In genomic region chrX:4322847-4323455, ce11 we compare ENCODE assay signal across 5 worm cellular contexts.
TF ChIP-seq lines count a peak whose summit lies in the region.

No protein-coding gene starts in this region.

TF ChIP-seq in whole organism, L1 larva, 84 proteins besides CTCF, POLR2A, EP300 and RAD21:
- TF ChIP-seq lin-14 (GFP tag; optimal IDR thresholded peaks at IDR 0.05; lab: Kevin White, UChicago): peak; percentile 54
- TF ChIP-seq ztf-11 (tag; optimal IDR thresholded peaks at IDR 0.05; lab: Kevin White, UChicago): no peak
- peak; percentile 64 for TF ChIP-seq fkh-10 (GFP tag; optimal IDR thresholded peaks at IDR 0.05; lab: Kevin White, UChicago)
- no peak for TF ChIP-seq swsn-7 (tag; optimal IDR thresholded peaks at IDR 0.05; lab: Kevin White, UChicago)
- TF ChIP-seq efl-1 (optimal IDR thresholded peaks at IDR 0.05; lab: Kevin White, UChicago): no peak
- peak in 1 of 2 experiments; percentile 88 for TF ChIP-seq efl-1 (GFP tag; optimal IDR thresholded peaks at IDR 0.05 in 1 of 2; lab: Kevin White, UChicago)
- no peak for TF ChIP-seq egl-27 (tag; optimal IDR thresholded peaks at IDR 0.05; lab: Kevin White, UChicago)

TF ChIP-seq in whole organism, L3 larva, 47 proteins besides CTCF, POLR2A, EP300 and RAD21:
- TF ChIP-seq R02D3.7 (tag; optimal IDR thresholded peaks at IDR 0.05; lab: Kevin White, UChicago) (no peak), mml-1 (tag; optimal IDR thresholded peaks at IDR 0.05; lab: Kevin White, UChicago) (no peak), fkh-10 (GFP tag; optimal IDR thresholded peaks at IDR 0.05; lab: Kevin White, UChicago) (peak; percentile 76)

TF ChIP-seq in whole organism, L4 larva, 104 proteins besides CTCF, POLR2A, EP300 and RAD21:
- TF ChIP-seq unc-62 (GFP tag; optimal IDR thresholded peaks at IDR 0.05 in 1 of 2; lab: Kevin White, UChicago): peak in 1 of 2 experiments; percentile 78
- TF ChIP-seq unc-62 (tag; optimal IDR thresholded peaks at IDR 0.05; lab: Kevin White, UChicago): no peak
- TF ChIP-seq fkh-10 (GFP tag; optimal IDR thresholded peaks at IDR 0.05; lab: Kevin White, UChicago): peak; percentile 51
- no peak for TF ChIP-seq D1046.2 (GFP tag; IDR thresholded peaks at IDR 0.05; lab: Robert Waterston, UW)
- TF ChIP-seq aha-1 (tag; lab: Kevin White, UChicago): peak; percentile 17
TF ChIP-seq in whole organism, L4 larva: peak in this region for 3.

TF ChIP-seq in whole organism, late embryonic, 69 proteins besides CTCF, POLR2A, EP300 and RAD21:
- TF ChIP-seq elt-4 (tag; optimal IDR thresholded peaks at IDR 0.05; lab: Kevin White, UChicago) (no peak), unc-42 (tag; optimal IDR thresholded peaks at IDR 0.05; lab: Kevin White, UChicago) (peak; percentile 58)
TF ChIP-seq in whole organism, late embryonic: peak in this region for 1.

TF ChIP-seq in whole organism, mixed stage, embryonic, 35 proteins besides CTCF, POLR2A, EP300 and RAD21:
- TF ChIP-seq ces-1 (GFP tag; optimal IDR thresholded peaks at IDR 0.05; lab: Kevin White, UChicago) (peak; percentile 41), tbx-8 (GFP tag; optimal IDR thresholded peaks at IDR 0.05; lab: Kevin White, UChicago) (no peak)

Comparison
In these comparisons a context has a peak if more than half of its experiments do, and no peak if none do; other contexts are left out.
1. Of the 29 proteins assayed by ChIP-seq in both whole organism, L4 larva and whole organism, L1 larva: peak only in whole organism, L4 larva: aha-1; only in whole organism, L1 larva: none; in both: fkh-10; in neither: 26; mixed calls (peak in some experiments, not most) for 1.